Fruit fly (Drosophila melanogaster) whole organism, larva: ENCODE results near the gene Art6.

Experiments used
- noc ChIP-seq: fragments of 200-800 bp; sonication (Bioruptor generic); optimal IDR thresholded peaks from 3 replicates; lab custom pipeline; 2019; ENCODE audit warnings: missing biosample characterization, mild to moderate bottlenecking, missing genetic modification characterization, moderate library complexity

Art6 gene

dm6 chr3R:13945712-13946111, at the start of gene Art6:
TSS of gene Art6 (minus strand) at chr3R:13945812.
- TF ChIP-seq noc (tag; lab: Kevin White, UChicago): no peak

DNA sequence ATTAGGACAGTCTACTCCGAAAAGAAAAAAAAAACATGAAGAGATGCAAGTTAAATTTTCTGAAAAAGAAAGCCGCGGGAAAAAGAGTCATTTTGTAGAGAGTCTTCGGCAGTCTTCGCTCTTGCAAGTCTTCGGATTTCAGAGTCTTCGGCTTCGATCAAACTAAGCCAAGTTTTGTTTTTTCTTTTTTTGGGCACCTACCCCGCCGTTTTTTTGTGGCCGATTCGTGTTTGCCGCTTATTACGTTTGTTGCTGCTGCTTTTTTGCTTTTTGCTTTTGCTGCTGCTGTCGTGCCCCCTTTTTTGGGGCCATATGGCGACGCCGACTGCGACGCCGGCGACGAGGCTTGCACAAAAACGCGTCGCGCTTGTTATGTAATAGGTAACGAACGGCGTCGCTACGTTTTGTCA, 46.5 kb upstream of the Art6 start:
- TF ChIP-seq noc (tag; lab: Kevin White, UChicago): no peak

dm6 chr3R:13990109-13990508, 44.5 kb upstream of the Art6 start:
- no peak for TF ChIP-seq noc (tag; lab: Kevin White, UChicago)

- TF ChIP-seq noc (tag; lab: Kevin White, UChicago): no peak
These were observed 43.8 kb upstream of the Art6 start for dm6 chr3R:13989453-13989852.

DNA sequence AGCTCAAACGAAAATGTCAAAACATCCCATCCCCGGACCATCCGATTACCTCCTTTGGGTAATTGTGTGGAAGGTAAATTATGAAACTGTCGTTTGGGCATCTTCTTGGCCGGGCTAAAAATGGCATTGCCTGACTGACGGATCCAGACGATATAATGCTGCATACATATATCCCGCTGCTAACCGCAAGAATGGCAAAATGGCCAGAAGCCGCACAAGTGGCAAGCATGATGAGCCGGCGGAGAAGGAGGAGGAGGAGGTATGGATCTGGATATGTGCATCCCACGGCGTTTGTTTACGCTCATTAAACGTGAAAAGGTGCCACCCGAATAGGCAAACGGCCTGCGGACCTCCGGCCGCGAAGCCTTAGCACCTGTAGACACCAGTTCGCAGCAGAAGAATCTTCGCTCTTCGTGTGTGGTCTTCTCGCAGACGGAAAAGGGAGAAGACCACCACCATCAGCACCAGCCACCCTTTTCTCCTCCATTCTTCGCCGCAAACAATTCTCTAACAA, 43.4 kb upstream of the Art6 start:
- no peak for TF ChIP-seq noc (tag; lab: Kevin White, UChicago)

dm6 chr3R:13986648-13987047, 41.0 kb upstream of the Art6 start:
- no peak for TF ChIP-seq noc (tag; lab: Kevin White, UChicago)

DNA sequence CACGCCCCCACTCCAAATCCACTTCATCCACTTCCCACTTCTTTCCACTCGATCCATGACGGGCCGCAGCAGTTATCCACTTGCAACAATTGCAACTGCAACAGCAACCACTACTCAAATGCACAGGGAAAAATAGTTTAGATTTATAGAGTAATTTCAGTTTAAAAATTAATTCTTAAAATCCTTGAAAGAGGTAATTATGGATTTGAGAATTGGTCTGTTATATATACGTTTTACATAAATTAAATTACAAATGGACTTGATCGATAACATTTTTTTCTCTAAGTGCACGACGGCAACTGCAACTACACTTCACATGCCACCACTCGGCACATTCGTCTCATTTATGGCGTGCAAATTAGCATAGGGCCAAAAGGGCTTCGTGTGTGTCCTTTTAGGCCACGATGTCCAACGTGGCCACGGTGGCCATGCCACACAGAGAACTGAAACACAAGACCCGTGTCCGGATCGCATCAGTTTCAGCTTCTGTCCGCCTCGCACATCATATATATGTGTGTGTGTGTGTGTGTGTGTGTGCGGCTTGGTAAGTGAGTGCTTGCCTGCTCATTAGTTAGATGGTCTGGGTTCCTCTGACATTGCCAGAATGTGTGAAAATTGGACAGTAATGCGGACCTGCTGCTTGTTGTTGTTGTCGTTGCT, 39.4 kb upstream of the Art6 start:
- no peak for TF ChIP-seq noc (tag; lab: Kevin White, UChicago)

DNA sequence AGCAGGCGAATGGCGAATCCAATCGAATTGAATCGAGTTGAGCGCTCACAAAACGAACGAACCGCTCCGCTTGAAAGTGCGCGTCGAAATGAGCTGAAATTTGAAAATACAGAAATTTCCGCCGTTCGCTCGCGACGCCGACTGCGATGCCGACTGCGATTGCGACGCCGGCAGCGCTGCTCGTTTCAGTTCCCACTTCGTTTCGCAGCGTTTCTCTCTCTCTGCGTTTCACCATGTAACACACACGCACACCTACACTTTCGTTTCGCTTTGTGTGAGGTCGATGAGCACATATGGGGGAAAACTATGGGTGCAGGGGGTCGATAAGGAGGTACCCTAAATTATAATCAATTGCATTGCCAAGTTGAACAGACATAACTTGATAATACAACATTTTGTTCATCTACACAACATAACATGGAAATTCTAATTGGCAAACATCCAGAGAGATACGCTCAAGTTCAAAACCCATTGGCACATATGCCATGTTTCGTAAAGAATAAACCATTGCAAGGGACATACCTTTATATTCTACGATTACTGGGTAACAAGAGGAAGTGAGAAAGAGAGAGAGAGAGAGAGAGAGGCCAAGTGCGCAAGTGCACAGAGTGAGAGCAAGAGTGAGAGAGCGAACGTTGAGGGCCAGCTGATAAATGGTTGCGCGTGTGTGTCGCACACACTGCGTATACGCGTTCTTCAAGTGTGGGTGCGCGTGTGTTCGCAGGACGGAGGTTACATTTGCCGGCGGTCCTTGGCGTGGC, 37.8 kb upstream of the Art6 start:
- peak; percentile 94 for TF ChIP-seq noc (tag; lab: Kevin White, UChicago)

dm6 chr3R:13982298-13982846, 36.8 kb upstream of the Art6 start:
- TF ChIP-seq noc (tag; lab: Kevin White, UChicago): no peak

- no peak for TF ChIP-seq noc (tag; lab: Kevin White, UChicago)
These were observed 36.0 kb upstream of the Art6 start for dm6 chr3R:13981584-13981983.

DNA sequence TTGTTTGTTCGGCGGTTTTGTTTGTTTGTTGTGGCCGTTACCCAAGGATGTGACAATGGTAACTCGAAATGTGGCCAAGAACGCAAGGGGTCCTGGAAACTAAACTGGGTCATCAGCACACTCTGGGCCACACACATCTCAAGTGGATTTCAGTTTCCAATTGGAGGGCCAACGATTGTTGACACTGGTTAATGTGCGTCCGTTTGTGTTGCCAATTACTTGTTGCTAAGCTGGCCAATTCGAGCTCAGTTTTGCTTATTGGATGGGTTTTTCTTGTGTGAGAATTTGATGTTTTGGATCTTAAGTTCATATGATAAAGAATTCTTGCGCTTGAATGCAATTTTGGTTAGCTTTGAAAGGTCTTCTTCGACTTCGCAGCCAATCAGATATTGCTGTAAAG, 35.3 kb upstream of the Art6 start:
- no peak for TF ChIP-seq noc (tag; lab: Kevin White, UChicago)

DNA sequence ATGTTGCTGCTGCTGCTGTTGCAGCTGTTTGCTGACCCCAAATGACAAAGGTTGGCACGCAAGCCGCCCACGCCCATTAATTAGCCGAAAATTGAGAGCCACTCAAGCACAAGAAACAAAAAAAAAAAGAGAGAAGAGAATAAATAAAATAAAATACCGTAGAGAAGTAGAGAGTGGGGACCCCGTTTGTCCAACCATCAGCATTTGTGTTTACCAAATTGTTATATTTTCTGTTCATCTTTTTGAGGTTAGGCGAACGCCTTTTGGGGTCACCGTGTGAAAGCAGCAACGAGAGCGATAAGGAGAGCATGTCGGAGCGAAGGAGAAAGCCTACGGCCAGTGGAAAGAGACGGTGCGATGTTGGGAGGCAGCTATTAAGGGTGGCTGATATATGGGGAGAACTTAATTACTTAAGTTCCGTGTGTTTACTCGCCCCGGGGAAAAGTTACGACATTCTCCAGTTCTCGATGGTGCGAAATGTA, 32.5 kb upstream of the Art6 start:
- TF ChIP-seq noc (tag; lab: Kevin White, UChicago): no peak

DNA sequence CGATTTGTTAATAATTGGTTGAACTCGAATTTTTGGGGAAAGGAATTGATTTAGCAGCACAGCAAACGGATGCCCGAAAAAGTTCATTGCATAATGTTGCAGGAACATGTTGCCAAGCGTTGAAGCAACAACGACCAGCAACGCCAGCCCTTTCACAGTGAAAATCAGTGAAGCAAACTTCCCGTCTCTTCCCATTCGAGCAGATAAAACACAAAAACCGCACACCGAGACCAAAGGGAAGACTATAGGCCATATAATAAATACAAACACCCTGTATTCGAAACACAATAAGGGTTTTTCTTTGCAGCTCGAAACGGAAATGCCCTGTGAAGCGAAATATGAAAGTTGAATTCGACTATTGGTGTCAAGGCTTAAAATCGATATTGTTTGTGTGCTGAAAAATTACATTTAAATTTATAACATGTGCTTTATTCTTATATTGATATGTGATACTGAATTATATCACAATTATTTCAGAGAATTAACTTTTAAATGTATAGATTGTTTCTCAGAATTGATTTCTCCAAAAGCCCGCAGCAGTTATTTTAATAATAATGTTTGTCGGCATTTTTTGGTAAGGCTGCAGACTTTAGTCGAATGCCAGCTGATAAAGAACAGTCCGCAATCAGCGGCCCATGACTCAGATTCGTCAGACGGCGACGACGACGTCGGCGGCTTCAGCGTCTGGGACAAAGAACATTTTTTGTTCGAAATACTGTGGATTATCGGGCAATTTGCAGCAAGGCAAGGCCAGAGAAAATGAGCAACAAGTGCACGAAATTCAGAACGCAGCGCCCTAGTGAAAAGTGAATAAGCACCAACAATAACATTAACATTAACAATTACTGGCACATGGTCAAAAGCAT, 31.7 kb upstream of the Art6 start:
- TF ChIP-seq noc (tag; lab: Kevin White, UChicago): no peak

DNA sequence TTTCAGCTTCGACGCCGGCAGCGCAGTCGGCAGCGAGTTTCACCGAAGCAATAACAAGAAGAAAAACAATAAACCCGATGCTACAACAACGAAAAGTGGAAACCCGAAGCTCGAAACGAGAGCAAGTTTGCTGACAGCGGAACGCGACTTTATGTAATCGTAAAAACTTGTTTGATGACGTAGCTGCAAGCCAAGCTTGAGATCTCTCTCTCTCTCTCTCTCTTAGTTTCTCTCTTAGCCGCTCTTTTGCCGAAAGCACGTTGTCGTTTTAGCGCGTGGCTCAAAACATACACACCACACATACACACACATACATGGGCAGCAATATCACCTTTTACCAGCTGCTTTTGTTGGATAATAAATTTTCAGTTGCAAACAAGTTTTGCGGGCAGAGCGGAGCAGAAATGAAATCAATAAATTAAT, 30.5 kb upstream of the Art6 start:
- TF ChIP-seq noc (tag; lab: Kevin White, UChicago): no peak

- no peak for TF ChIP-seq noc (tag; lab: Kevin White, UChicago)
These were observed 29.2 kb upstream of the Art6 start for dm6 chr3R:13974741-13975245.
